Worm (Caenorhabditis elegans): ENCODE data around the gene clec-133.

- TF ChIP-seq ama-1 (optimal IDR thresholded peaks at IDR 0.05): no peak
- no peak for TF ChIP-seq npax-4 (tag; optimal IDR thresholded peaks at IDR 0.05)
- TF ChIP-seq sdc-2 (tag; optimal IDR thresholded peaks at IDR 0.05): no peak
- TF ChIP-seq ceh-31 (tag; optimal IDR thresholded peaks at IDR 0.05): no peak
- no peak for TF ChIP-seq nfya-1 (tag; optimal IDR thresholded peaks at IDR 0.05)
- no peak for TF ChIP-seq unc-3 (GFP tag; conservative IDR thresholded peaks at IDR 0.05)
- TF ChIP-seq unc-3 (tag; optimal IDR thresholded peaks at IDR 0.05): no peak
- no peak for TF ChIP-seq fkh-10 (GFP tag; optimal IDR thresholded peaks at IDR 0.05)
- no peak for TF ChIP-seq F13H6.1 (tag; optimal IDR thresholded peaks at IDR 0.05)
- TF ChIP-seq ceh-34 (tag; optimal IDR thresholded peaks at IDR 0.05): no peak
- TF ChIP-seq pha-4 (tag; optimal IDR thresholded peaks at IDR 0.05): no peak
- no peak for TF ChIP-seq eyg-1 (tag; optimal IDR thresholded peaks at IDR 0.05)
- TF ChIP-seq odd-2 (tag; optimal IDR thresholded peaks at IDR 0.05): no peak
- no peak for TF ChIP-seq pqm-1 (tag; optimal IDR thresholded peaks at IDR 0.05)
These were observed 7.2 kb upstream of the clec-133 start, which contains the start of the genes clec-128 and clec-129 for ce11 chrII:3570927-3571538.

Measured in whole organism, late embryonic.